Worm (Caenorhabditis elegans): Measurements from ENCODE around the gene F22B7.3.

Gene F22B7.3

ce11 chrIII:8652922-8653321 lies 4.2 kb downstream of the F22B7.3 start (continued):
- TF ChIP-seq rec-8 (tag; optimal IDR thresholded peaks at IDR 0.05) (no peak), Y53F4B.3 (GFP tag; IDR thresholded peaks at IDR 0.05) (no peak), let-526 (GFP tag; IDR thresholded peaks at IDR 0.05) (0 out of 2 replicates have a peak, but pooled peaks have one; percentile 45), gei-17 (GFP tag; optimal IDR thresholded peaks at IDR 0.05) (no peak), tbp1 (GFP tag; optimal IDR thresholded peaks at IDR 0.05) (peak; percentile 89), B0035.1 (tag; optimal IDR thresholded peaks at IDR 0.05) (no peak), rpc-1 (optimal IDR thresholded peaks at IDR 0.05) (peak; percentile 69), rpc-1 (tag; optimal IDR thresholded peaks at IDR 0.05) (peak; percentile 75), lsl-1 (GFP tag; optimal IDR thresholded peaks at IDR 0.05) (no peak), nhr-120 (GFP tag; IDR thresholded peaks at IDR 0.05) (0 out of 2 replicates have a peak, but pooled peaks have one; percentile 52), attf-5 (GFP tag; optimal IDR thresholded peaks at IDR 0.05) (no peak), mxl-1 (tag; optimal IDR thresholded peaks at IDR 0.05) (no peak), snpc-1.1 (tag; optimal IDR thresholded peaks at IDR 0.05; ENCODE audit: insufficient read depth) (peak; percentile 14), ztf-28 (GFP tag; IDR thresholded peaks at IDR 0.05) (no peak), sptf-2 (GFP tag; optimal IDR thresholded peaks at IDR 0.05) (no peak), zim-3 (tag; optimal IDR thresholded peaks at IDR 0.05) (no peak), athp-1 (tag; optimal IDR thresholded peaks at IDR 0.05) (no peak), F39B2.1 (GFP tag; IDR thresholded peaks at IDR 0.05) (no peak), hmg-20 (GFP tag; IDR thresholded peaks at IDR 0.05) (no peak), ztf-6 (GFP tag; IDR thresholded peaks at IDR 0.05) (peak; percentile 78; the same call in 1 of the 2 replicates), T26A5.8 (tag; optimal IDR thresholded peaks at IDR 0.05) (no peak), ZK185.1 (tag; optimal IDR thresholded peaks at IDR 0.05; ENCODE audit: poor library complexity, severe bottlenecking) (peak; percentile 4), hmg-1.2 (GFP tag; IDR thresholded peaks at IDR 0.05) (peak; percentile 64), Y53G8AR.9 (GFP tag; conservative IDR thresholded peaks at IDR 0.05) (0 out of 2 replicates have a peak, but pooled peaks have one; percentile 20), lin-40 (tag; optimal IDR thresholded peaks at IDR 0.05) (no peak), nfya-1 (tag; optimal IDR thresholded peaks at IDR 0.05; ENCODE audit: borderline replicate concordance, insufficient read depth) (no peak), ceh-79 (tag; optimal IDR thresholded peaks at IDR 0.05) (no peak), snpc-1.3 (tag; optimal IDR thresholded peaks at IDR 0.05; ENCODE audit: insufficient read depth) (peak; percentile 7), xnd-1 (tag; optimal IDR thresholded peaks at IDR 0.05) (no peak), rcor-1 (GFP tag; IDR thresholded peaks at IDR 0.05) (0 out of 2 replicates have a peak, but pooled peaks have one; percentile 29), let-607 (tag; optimal IDR thresholded peaks at IDR 0.05) (peak in 1 of 2 experiments; percentile 18), nfya-2 (GFP tag; IDR thresholded peaks at IDR 0.05) (no peak), snpc-3.4 (tag; optimal IDR thresholded peaks at IDR 0.05) (peak; percentile 15), F57A8.1 (GFP tag; optimal IDR thresholded peaks at IDR 0.05) (no peak), lin-35 (GFP tag; optimal IDR thresholded peaks at IDR 0.05) (peak in 1 of 3 experiments; percentile 60), fkh-3 (tag; optimal IDR thresholded peaks at IDR 0.05) (no peak), B0336.3 (GFP tag; IDR thresholded peaks at IDR 0.05) (0 out of 2 replicates have a peak, but pooled peaks have one; percentile 18), ztf-18 (tag; optimal IDR thresholded peaks at IDR 0.05) (peak; percentile 20), nhr-27 (tag; optimal IDR thresholded peaks at IDR 0.05) (no peak), repo-1 (tag; optimal IDR thresholded peaks at IDR 0.05) (peak; percentile 22), ztf-25 (GFP tag; IDR thresholded peaks at IDR 0.05) (no peak), nhr-80 (tag; optimal IDR thresholded peaks at IDR 0.05) (no peak), madf-3 (GFP tag; IDR thresholded peaks at IDR 0.05) (no peak), bed-2 (GFP tag; IDR thresholded peaks at IDR 0.05) (no peak), nhr-90 (tag; optimal IDR thresholded peaks at IDR 0.05) (peak; percentile 43), C06A6.2 (GFP tag; conservative IDR thresholded peaks at IDR 0.05) (no peak), F52B5.7 (tag; optimal IDR thresholded peaks at IDR 0.05) (peak; percentile 39), pha-4 (tag; optimal IDR thresholded peaks at IDR 0.05) (no peak)

Measured in whole organism, young adult.